Fruit fly (Drosophila melanogaster): ENCODE data around the gene Grip71.

Gene Grip71

DNA sequence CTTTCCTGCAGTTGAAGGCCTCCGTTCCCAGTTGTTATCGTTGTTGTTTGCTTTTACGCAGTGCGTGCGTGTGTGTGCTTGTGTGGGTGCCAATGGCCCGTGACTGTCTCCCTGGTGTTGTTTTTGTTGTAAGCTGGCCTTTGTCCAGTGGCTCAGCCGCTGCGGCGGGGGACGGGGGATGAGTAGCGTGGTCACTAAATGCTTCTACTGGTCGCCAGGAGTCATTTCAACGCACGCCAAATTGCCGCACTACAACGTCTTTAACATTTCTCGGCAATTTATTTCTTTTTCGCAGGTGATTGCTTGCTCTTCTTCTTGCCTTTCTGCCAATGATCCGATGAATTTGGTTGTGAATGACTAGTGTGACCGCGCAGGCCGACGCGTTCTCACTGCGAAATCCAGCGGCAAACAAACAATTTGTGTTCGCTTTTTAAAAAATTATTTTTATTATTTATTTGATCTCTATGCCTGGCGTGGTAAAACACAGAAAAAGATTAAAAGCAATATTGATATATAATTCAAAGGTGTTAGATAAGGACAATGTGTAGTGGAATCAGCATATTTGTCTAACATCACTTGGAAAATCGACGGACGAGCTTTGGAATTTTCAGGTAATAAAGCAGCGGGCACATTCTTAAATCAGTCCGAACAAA, at the start of gene Grip71, which contains the start of gene Faf2 (continued):
- TF ChIP-seq pnt (GFP tag; optimal IDR thresholded peaks at IDR 0.05) = peak; percentile 90
- TF ChIP-seq HmgZ (tag; optimal IDR thresholded peaks at IDR 0.05) = peak; percentile 94
- peak; percentile 96 for TF ChIP-seq gem (tag; optimal IDR thresholded peaks at IDR 0.05)
- no peak for TF ChIP-seq CG31365 (tag; optimal IDR thresholded peaks at IDR 0.05)
- TF ChIP-seq CG42726 (GFP tag; IDR thresholded peaks at IDR 0.05; ENCODE audit: partially characterized antibody) = no peak
- TF ChIP-seq Max (GFP tag; optimal IDR thresholded peaks at IDR 0.05) = peak; percentile 79
- TF ChIP-seq danr (GFP tag; IDR thresholded peaks at IDR 0.05) = peak; percentile 89; the same call in 1 of the 2 replicates
- peak; percentile 93 for TF ChIP-seq Hr3 (GFP tag; optimal IDR thresholded peaks at IDR 0.05)
- TF ChIP-seq jigr1 (GFP tag; IDR thresholded peaks at IDR 0.05) = peak; percentile 86
- peak; percentile 17; the same call in 1 of the 2 replicates for TF ChIP-seq bbx (GFP tag; IDR thresholded peaks at IDR 0.05; ENCODE audit: partially characterized antibody)
- peak; percentile 93 for TF ChIP-seq wdn (GFP tag; IDR thresholded peaks at IDR 0.05)
- TF ChIP-seq en (GFP tag; optimal IDR thresholded peaks at IDR 0.05) = peak; percentile 44
- TF ChIP-seq Sry-β (GFP tag; optimal IDR thresholded peaks at IDR 0.05) = peak; percentile 55
- peak; percentile 87 for TF ChIP-seq Usf (GFP tag; optimal IDR thresholded peaks at IDR 0.05)
- peak; percentile 89 for TF ChIP-seq grau (tag; optimal IDR thresholded peaks at IDR 0.05)
- TF ChIP-seq CG1603 (tag; optimal IDR thresholded peaks at IDR 0.05) = peak; percentile 88
- TF ChIP-seq nerfin-1 (tag; optimal IDR thresholded peaks at IDR 0.05) = peak; percentile 82
- no peak for TF ChIP-seq wek (GFP tag; optimal IDR thresholded peaks at IDR 0.05)
- TF ChIP-seq Pdp1 (GFP tag; optimal IDR thresholded peaks at IDR 0.05) = peak; percentile 90 to 93
- peak; percentile 93 for TF ChIP-seq CG18764 (GFP tag; optimal IDR thresholded peaks at IDR 0.05)
- peak in 2 of 3 experiments; percentile 86 to 98 for TF ChIP-seq lola (GFP tag; optimal IDR thresholded peaks at IDR 0.05)
- TF ChIP-seq Dip2 (GFP tag; IDR thresholded peaks at IDR 0.05) = peak; percentile 51; the same call in 1 of the 2 replicates
- TF ChIP-seq yki (optimal IDR thresholded peaks at IDR 0.05) = no peak
- TF ChIP-seq caup (GFP tag; optimal IDR thresholded peaks at IDR 0.05; ENCODE audit: severe bottlenecking) = peak; percentile 84
- TF ChIP-seq Nf-YA (GFP tag; IDR thresholded peaks at IDR 0.05) = peak; percentile 84
- peak; percentile 59; the same call in 1 of the 2 replicates for TF ChIP-seq unc-4 (GFP tag; IDR thresholded peaks at IDR 0.05; ENCODE audit: partially characterized antibody)
- TF ChIP-seq gsb-n (tag; optimal IDR thresholded peaks at IDR 0.05) = peak; percentile 85
- TF ChIP-seq tin (GFP tag; optimal IDR thresholded peaks at IDR 0.05) = peak; percentile 88
- no peak for TF ChIP-seq Lpt (GFP tag; optimal IDR thresholded peaks at IDR 0.05)
- no peak for TF ChIP-seq CG14860 (GFP tag; IDR thresholded peaks at IDR 0.05; ENCODE audit: partially characterized antibody)
- TF ChIP-seq CG3995 (GFP tag; optimal IDR thresholded peaks at IDR 0.05) = peak; percentile 62
- TF ChIP-seq CG7928 (GFP tag; optimal IDR thresholded peaks at IDR 0.05) = peak; percentile 69
- peak; percentile 32 for TF ChIP-seq h (optimal IDR thresholded peaks at IDR 0.05)
- TF ChIP-seq CG1792 (GFP tag; optimal IDR thresholded peaks at IDR 0.05) = peak; percentile 70
- TF ChIP-seq hkb (optimal IDR thresholded peaks at IDR 0.05) = peak; percentile 88
- TF ChIP-seq hkb (GFP tag; IDR thresholded peaks at IDR 0.05) = peak; percentile 91
- peak; percentile 79 for TF ChIP-seq tx (GFP tag; optimal IDR thresholded peaks at IDR 0.05)
- peak; percentile 59 for TF ChIP-seq ftz-f1 (GFP tag; optimal IDR thresholded peaks at IDR 0.05)
- peak; percentile 53 for TF ChIP-seq MTF-1 (GFP tag; optimal IDR thresholded peaks at IDR 0.05; ENCODE audit: borderline replicate concordance)
- peak; percentile 31; the same call in 1 of the 3 replicates for TF ChIP-seq Opbp (GFP tag; IDR thresholded peaks at IDR 0.05; ENCODE audit: partially characterized antibody)
- peak; percentile 92 for TF ChIP-seq fd3F (GFP tag; optimal IDR thresholded peaks at IDR 0.05)
- peak; percentile 96 for TF ChIP-seq CG32532 (GFP tag; IDR thresholded peaks at IDR 0.05)
- TF ChIP-seq CG9876 (GFP tag; optimal IDR thresholded peaks at IDR 0.05) = peak; percentile 44
- TF ChIP-seq MBD-R2 (GFP tag; IDR thresholded peaks at IDR 0.05) = peak; percentile 84
- TF ChIP-seq CTCF (GFP tag; optimal IDR thresholded peaks at IDR 0.05) = peak; percentile 23
- peak; percentile 63 for TF ChIP-seq CG8281 (tag; optimal IDR thresholded peaks at IDR 0.05)
- peak; percentile 37 for TF ChIP-seq ERR (GFP tag; optimal IDR thresholded peaks at IDR 0.05)
- TF ChIP-seq tna (GFP tag; IDR thresholded peaks at IDR 0.05; ENCODE audit: partially characterized antibody) = no peak
- TF ChIP-seq NK7.1 (GFP tag; optimal IDR thresholded peaks at IDR 0.05) = peak; percentile 36
- peak; percentile 91 for TF ChIP-seq CG31224 (GFP tag; IDR thresholded peaks at IDR 0.05)
